Worm (Caenorhabditis elegans) whole organism, L4 larva: ENCODE data around the gene Y57A10A.14.
A peak's percentile ranks its signal among the peaks of the same experiment; 100 is the strongest.
"Not testable (repeated sequence)": the region's sequence is repeated elsewhere in the genome, so short reads cannot be mapped to it uniquely, and the experiment has no call there.

Experiments
- F10B5.3 ChIP-seq: sonication (generic microtip); optimal IDR thresholded peaks from 2 replicates; lab custom pipeline; 2016; ENCODE audit warnings: mild to moderate bottlenecking, missing genetic modification characterization, missing compliant biosample characterization
- F26F4.8 ChIP-seq: fragments of 200-800 bp; sonication (Bioruptor generic); conservative IDR thresholded peaks from 2 replicates; pipeline ENCODE4 v1.3.6; 2022; ENCODE audit warnings: missing genetic modification characterization, missing compliant biosample characterization
- F49E8.2 ChIP-seq: sonication (generic microtip); optimal IDR thresholded peaks from 2 replicates; lab custom pipeline; 2016; ENCODE audit warnings: missing compliant biosample characterization, mild to moderate bottlenecking, missing genetic modification characterization, borderline replicate concordance
- T20F7.1 ChIP-seq: fragments of 200-800 bp; sonication (Bioruptor generic); optimal IDR thresholded peaks from 2 replicates; lab custom pipeline; 2018; ENCODE audit warnings: mild to moderate bottlenecking, missing genetic modification characterization, missing compliant biosample characterization
- Y105C5A.15 ChIP-seq: fragments of 200-800 bp; sonication (Bioruptor generic); IDR thresholded peaks from 2 replicates; pipeline ENCODE4 v1.3.6; 2022; ENCODE audit warnings: missing genetic modification characterization, missing compliant biosample characterization
- ZK337.2 ChIP-seq: fragments of 200-800 bp; sonication (Bioruptor generic); IDR thresholded peaks from 2 replicates; pipeline ENCODE4 v1.3.6; 2022; ENCODE audit warnings: missing genetic modification reagents, missing genetic modification characterization, missing compliant biosample characterization
- aha-1 ChIP-seq: fragments of 150-350 bp; peaks from one replicate; lab custom pipeline; 2014; ENCODE audit warnings: missing biosample characterization, missing genetic modification characterization
- attf-4 ChIP-seq: sonication (generic microtip); optimal IDR thresholded peaks from 3 replicates; lab custom pipeline; 2017; ENCODE audit warnings: missing biosample characterization, missing genetic modification characterization
- ceh-32 ChIP-seq: sonication (generic microtip); optimal IDR thresholded peaks from 2 replicates; lab custom pipeline; 2016; ENCODE audit warnings: mild to moderate bottlenecking, missing genetic modification characterization, missing compliant biosample characterization; ENCODE audit not compliant: poor library complexity
- ceh-44 ChIP-seq: fragments of 200-800 bp; sonication (Bioruptor generic); IDR thresholded peaks from 2 replicates; pipeline ENCODE4 v1.3.6; 2022; ENCODE audit warnings: missing genetic modification reagents, missing genetic modification characterization, missing compliant biosample characterization
- ceh-62 ChIP-seq: sonication (generic microtip); optimal IDR thresholded peaks from 2 replicates; lab custom pipeline; 2017; ENCODE audit warnings: missing biosample characterization, missing genetic modification characterization
- ceh-82 ChIP-seq: sonication (generic microtip); optimal IDR thresholded peaks from 2 replicates; lab custom pipeline; 2017; ENCODE audit warnings: missing biosample characterization, missing genetic modification characterization
- daf-16 ChIP-seq, 3 experiments: sonication (generic microtip); optimal IDR thresholded peaks; 2 replicates each; lab custom pipeline; 2016 to 2017; ENCODE audit warnings: missing genetic modification characterization in 3 of 3, missing genetic modification reagents in 3 of 3, mild to moderate bottlenecking in 2 of 3, missing compliant biosample characterization in 2 of 3, missing biosample characterization in 1 of 3, moderate library complexity in 1 of 3
- daf-19 ChIP-seq: fragments of 200-800 bp; sonication (Bioruptor generic); conservative IDR thresholded peaks from 2 replicates; pipeline ENCODE4 v1.3.6; 2022; ENCODE audit warnings: missing genetic modification characterization, missing compliant biosample characterization
- daf-8 ChIP-seq: fragments of 200-800 bp; sonication (Bioruptor generic); IDR thresholded peaks from 2 replicates; pipeline ENCODE4 v1.3.6; 2022; ENCODE audit warnings: missing genetic modification characterization, missing compliant biosample characterization
- dmd-8 ChIP-seq: fragments of 200-800 bp; sonication (Bioruptor generic); IDR thresholded peaks from 2 replicates; pipeline ENCODE4 v1.3.6; 2022; ENCODE audit warnings: missing genetic modification characterization, missing compliant biosample characterization
- dpl-1 ChIP-seq: fragments of 150-350 bp; optimal IDR thresholded peaks from 2 replicates; lab custom pipeline; 2014; ENCODE audit warnings: missing biosample characterization, missing genetic modification reagents, missing genetic modification characterization
- gei-8 ChIP-seq: fragments of 200-800 bp; sonication (Bioruptor generic); optimal IDR thresholded peaks from 2 replicates; lab custom pipeline; 2018; ENCODE audit warnings: mild to moderate bottlenecking, missing genetic modification characterization, missing compliant biosample characterization
- hmg-1.1 ChIP-seq: fragments of 200-800 bp; sonication (Bioruptor generic); IDR thresholded peaks from 2 replicates; pipeline ENCODE4 v1.3.6; 2022; ENCODE audit warnings: missing genetic modification reagents, missing genetic modification characterization, missing compliant biosample characterization
- jun-1 ChIP-seq: fragments of 150-350 bp; optimal IDR thresholded peaks from 2 replicates; lab custom pipeline; 2014; ENCODE audit warnings: missing biosample characterization, missing genetic modification reagents, missing genetic modification characterization
- lin-38 ChIP-seq: fragments of 200-800 bp; sonication (Bioruptor generic); IDR thresholded peaks from 2 replicates; pipeline ENCODE4 v1.3.6; 2022; ENCODE audit warnings: missing genetic modification reagents, missing genetic modification characterization, missing compliant biosample characterization
- lsy-2 ChIP-seq, 2 experiments: fragments of 150-350 bp in 1 of 2; sonication (generic microtip) in 1 of 2; optimal IDR thresholded peaks; 2 replicates each; lab custom pipeline; 2014 to 2017; ENCODE audit warnings: missing biosample characterization in 2 of 2, missing genetic modification characterization in 2 of 2
- mxl-2 ChIP-seq: fragments of 200-800 bp; sonication (Bioruptor generic); conservative IDR thresholded peaks from 2 replicates; pipeline ENCODE4 v1.3.6; 2022; ENCODE audit warnings: missing genetic modification reagents, missing genetic modification characterization, missing compliant biosample characterization
- nhr-10 ChIP-seq: fragments of 150-350 bp; optimal IDR thresholded peaks from 2 replicates; lab custom pipeline; 2014; ENCODE audit warnings: missing biosample characterization, missing genetic modification characterization
- nhr-11 ChIP-seq: fragments of 150-350 bp; optimal IDR thresholded peaks from 2 replicates; lab custom pipeline; 2014; ENCODE audit warnings: missing biosample characterization, missing genetic modification characterization
- nhr-48 ChIP-seq: sonication (generic microtip); optimal IDR thresholded peaks from 2 replicates; lab custom pipeline; 2016; ENCODE audit warnings: mild to moderate bottlenecking, missing genetic modification characterization, missing compliant biosample characterization
- nhr-6 ChIP-seq: fragments of 150-350 bp; optimal IDR thresholded peaks from 2 replicates; lab custom pipeline; 2014; ENCODE audit warnings: missing biosample characterization, missing genetic modification characterization
- pha-4 ChIP-seq, 2 experiments: fragments of 150-350 bp in 1 of 2; fragments of 200-800 bp in 1 of 2; sonication (Bioruptor generic) in 1 of 2; IDR thresholded peaks in 1 of 2; optimal IDR thresholded peaks in 1 of 2; 2 replicates each; pipeline versions ENCODE4 v1.3.6 to Lab custom; 2014 to 2022; ENCODE audit warnings: missing genetic modification characterization in 2 of 2, missing genetic modification reagents in 2 of 2, missing biosample characterization in 1 of 2, missing compliant biosample characterization in 1 of 2
- sdz-12 ChIP-seq: fragments of 200-800 bp; sonication (Bioruptor generic); optimal IDR thresholded peaks from 2 replicates; lab custom pipeline; 2018; ENCODE audit warnings: mild to moderate bottlenecking, missing genetic modification characterization, missing compliant biosample characterization
- spr-1 ChIP-seq: sonication (generic microtip); optimal IDR thresholded peaks from 2 replicates; lab custom pipeline; 2016; ENCODE audit warnings: mild to moderate bottlenecking, missing genetic modification characterization, missing compliant biosample characterization
- unc-130 ChIP-seq: sonication (generic microtip); optimal IDR thresholded peaks from 2 replicates; lab custom pipeline; 2016; ENCODE audit warnings: missing genetic modification reagents, missing genetic modification characterization, missing compliant biosample characterization
- vab-7 ChIP-seq: fragments of 200-800 bp; sonication (Bioruptor generic); IDR thresholded peaks from 2 replicates; pipeline ENCODE4 v1.3.6; 2022; ENCODE audit warnings: missing genetic modification reagents, missing genetic modification characterization, missing compliant biosample characterization
- zip-2 ChIP-seq: fragments of 150-350 bp; optimal IDR thresholded peaks from 2 replicates; lab custom pipeline; 2014; ENCODE audit warnings: missing biosample characterization, missing genetic modification characterization

Y57A10A.14 gene

DNA sequence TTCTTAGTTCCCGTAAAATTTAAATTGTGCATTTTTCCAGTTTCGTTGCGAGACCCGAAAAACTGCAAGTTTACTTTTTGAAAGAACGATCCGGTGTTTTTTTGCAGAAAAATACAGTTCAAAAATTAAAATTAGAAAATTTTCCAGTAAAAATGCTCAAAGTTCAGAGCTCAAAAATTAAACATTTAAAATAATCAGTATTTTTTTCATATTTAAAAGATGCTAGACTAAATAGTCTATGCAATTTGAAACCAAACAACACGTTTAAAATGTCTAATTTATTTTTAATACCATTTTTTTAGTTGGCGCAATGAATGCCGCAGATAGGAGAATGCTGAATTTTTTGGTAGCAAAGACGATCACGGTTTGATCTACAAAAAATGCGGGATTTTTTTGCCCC lies 38.4 kb upstream of the Y57A10A.14 start, which contains the start of gene Y57A10A.2 (continued):
- TF ChIP-seq nhr-48 (tag; lab: Kevin White, UChicago): no peak
- no peak for TF ChIP-seq spr-1 (tag; lab: Kevin White, UChicago)

ce11 chrII:12150227-12150626 lies 35.5 kb upstream of the Y57A10A.14 start:
- TF ChIP-seq F26F4.8 (GFP tag; lab: Robert Waterston, UW) (no peak), zip-2 (tag; lab: Kevin White, UChicago) (peak; percentile 52)

DNA sequence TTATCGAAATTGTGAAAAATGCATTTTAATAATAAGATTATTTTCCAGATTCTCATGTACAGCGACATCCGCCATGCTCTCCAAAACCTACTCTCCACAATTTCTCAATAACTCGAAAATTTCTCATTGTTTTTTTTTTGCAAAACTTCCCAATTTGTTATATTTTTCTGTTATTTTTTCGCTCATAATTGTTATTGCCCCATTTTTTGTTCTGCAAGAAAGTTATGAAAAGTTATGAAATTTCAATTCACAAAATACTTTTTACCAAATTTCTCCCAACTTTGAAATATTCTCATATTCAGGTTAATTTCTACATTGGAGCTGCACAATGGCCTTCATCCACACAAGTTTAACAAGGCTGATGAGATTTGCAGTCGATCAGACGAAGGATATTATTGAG lies 34.1 kb upstream of the Y57A10A.14 start, which contains the start of gene Y57A10A.4:
TSS of gene Y57A10A.4 (plus strand) at position 301 of the 400 bp plus-strand sequence.
- TF ChIP-seq ceh-44 (GFP tag; lab: Robert Waterston, UW); F10B5.3 (tag; lab: Kevin White, UChicago); mxl-2: not testable (repeated sequence)

DNA sequence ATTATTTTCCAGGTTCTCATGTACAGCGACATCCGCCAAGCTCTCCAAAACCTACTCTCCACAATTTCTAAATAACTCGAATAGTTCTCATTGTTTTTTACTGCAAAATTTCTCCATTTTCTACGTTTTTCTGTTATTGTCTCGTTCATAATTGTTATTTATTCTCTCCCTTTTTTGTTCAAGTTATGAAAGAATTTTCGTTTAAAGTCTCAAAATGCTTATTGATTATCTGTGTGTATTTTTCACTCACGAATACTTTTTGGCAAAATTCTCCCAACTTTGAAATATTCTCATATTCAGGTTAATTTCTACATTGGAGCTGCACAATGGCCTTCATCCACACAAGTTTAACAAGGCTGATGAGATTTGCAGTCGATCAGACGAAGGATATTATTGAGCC lies 31.6 kb upstream of the Y57A10A.14 start, which contains the start of gene Y57A10A.5:
TSS of gene Y57A10A.5 (plus strand) at position 301 of the 400 bp plus-strand sequence.
- not testable (repeated sequence) for TF ChIP-seq F26F4.8 (GFP tag; lab: Robert Waterston, UW); attf-4; ZK337.2 (GFP tag; lab: Robert Waterston, UW)

DNA sequence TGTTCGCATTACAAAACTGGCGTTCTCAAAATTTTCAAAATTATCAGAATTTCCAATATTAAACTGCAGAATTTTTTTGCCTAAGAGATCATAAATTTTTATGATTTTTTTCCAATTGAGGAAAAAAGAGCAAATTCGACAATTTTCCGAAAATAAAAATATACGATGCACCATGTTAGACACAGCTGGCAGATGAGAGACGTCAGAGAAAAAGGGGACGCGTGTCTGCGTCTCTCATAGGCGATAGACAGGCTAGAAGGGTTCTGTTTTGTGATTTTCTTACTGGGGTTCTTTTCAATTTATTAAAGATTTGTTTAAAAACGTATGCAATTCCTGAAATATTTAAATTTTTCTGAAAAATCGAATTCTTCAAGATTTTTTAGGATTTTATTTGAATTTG lies 22.7 kb upstream of the Y57A10A.14 start:
- TF ChIP-seq F49E8.2: no peak
- 0 out of 2 replicates have a peak, but pooled peaks have one; percentile 33 for TF ChIP-seq hmg-1.1 (GFP tag; lab: Robert Waterston, UW)
- no peak for TF ChIP-seq daf-8 (GFP tag; lab: Robert Waterston, UW)

DNA sequence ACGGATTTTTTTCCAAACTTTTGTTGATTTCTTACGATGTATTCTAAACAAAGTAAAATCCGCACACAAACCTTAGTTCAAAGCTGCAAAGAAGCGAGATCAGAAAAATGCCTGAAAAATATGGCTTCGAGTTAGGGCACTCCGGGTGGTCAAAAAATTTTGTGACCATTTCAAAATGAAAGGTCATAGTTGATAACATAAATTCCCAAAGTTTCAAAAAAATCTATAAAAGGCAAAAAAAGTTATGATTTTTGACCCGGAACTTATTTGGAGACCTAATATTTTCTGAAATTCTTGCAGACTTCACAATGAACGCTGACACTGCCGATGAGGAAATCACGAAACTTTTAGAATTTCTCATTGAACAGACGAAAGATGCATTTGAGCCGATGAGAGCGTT lies 21.2 kb upstream of the Y57A10A.14 start, which contains the start of gene Y57A10A.8:
TSS of gene Y57A10A.8 (plus strand) at position 301 of the 400 bp plus-strand sequence.
- TF ChIP-seq nhr-10; sdz-12 (GFP tag; lab: Kevin White, UChicago); daf-8 (GFP tag; lab: Robert Waterston, UW): not testable (repeated sequence)

- TF ChIP-seq lin-38 (GFP tag; lab: Robert Waterston, UW) (no peak), gei-8 (GFP tag; lab: Kevin White, UChicago) (no peak), aha-1 (tag; lab: Kevin White, UChicago) (peak; percentile 87)
- TF ChIP-seq, all 104 proteins: peak for 1
Observed at ce11 chrII:12169487-12170128, 16.1 kb upstream of the Y57A10A.14 start.

DNA sequence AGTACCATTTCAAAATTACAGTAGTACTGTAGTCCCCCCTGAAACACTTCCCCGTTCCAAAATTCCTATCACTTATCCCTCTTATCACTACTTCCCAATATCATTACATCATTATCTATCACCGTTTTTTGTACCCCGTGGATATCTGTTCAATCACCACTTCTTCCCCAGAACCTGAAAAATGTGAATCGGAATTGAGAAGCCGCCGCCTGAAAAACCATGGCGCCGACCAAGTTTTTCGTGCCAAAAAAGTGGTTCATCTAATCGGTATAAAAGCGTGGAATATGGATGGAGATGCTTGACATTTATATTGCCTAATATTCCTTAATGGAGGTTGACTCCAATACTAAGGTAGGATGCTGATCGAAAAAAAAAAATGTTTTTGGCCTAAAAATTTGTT lies 13.5 kb upstream of the Y57A10A.14 start, which contains the start of gene rol-1:
TSS of gene rol-1 (plus strand) at position 301 of the 400 bp plus-strand sequence.
- no peak for TF ChIP-seq ZK337.2 (GFP tag; lab: Robert Waterston, UW)
- TF ChIP-seq ceh-32 (tag; lab: Kevin White, UChicago): no peak
- TF ChIP-seq aha-1 (tag; lab: Kevin White, UChicago): no peak
- TF ChIP-seq dmd-8 (GFP tag; lab: Robert Waterston, UW): no peak
- no peak for TF ChIP-seq daf-16 (GFP tag; optimal IDR thresholded peaks at IDR 0.05; lab: Kevin White, UChicago)
- TF ChIP-seq daf-16 (tag; optimal IDR thresholded peaks at IDR 0.05; lab: Kevin White, UChicago): no peak
- no peak for TF ChIP-seq unc-130 (GFP tag; lab: Kevin White, UChicago)
- no peak for TF ChIP-seq pha-4 (GFP tag; IDR thresholded peaks at IDR 0.05; lab: Robert Waterston, UW)
- TF ChIP-seq pha-4 (tag; optimal IDR thresholded peaks at IDR 0.05; lab: Kevin White, UChicago): no peak
- no peak for TF ChIP-seq ceh-82 (tag; lab: Kevin White, UChicago)
- TF ChIP-seq Y105C5A.15 (GFP tag; lab: Robert Waterston, UW): no peak
- TF ChIP-seq ceh-62 (tag; lab: Kevin White, UChicago): no peak
- no peak for TF ChIP-seq vab-7 (GFP tag; lab: Robert Waterston, UW)
- TF ChIP-seq ceh-44 (GFP tag; lab: Robert Waterston, UW): no peak
- TF ChIP-seq nhr-11 (tag; lab: Kevin White, UChicago): no peak
- no peak for TF ChIP-seq daf-19 (GFP tag; lab: Robert Waterston, UW)
- TF ChIP-seq jun-1 (tag; lab: Kevin White, UChicago): no peak
- TF ChIP-seq dpl-1 (GFP tag; lab: Kevin White, UChicago): no peak
- no peak for TF ChIP-seq T20F7.1 (GFP tag; lab: Kevin White, UChicago)
- no peak for TF ChIP-seq nhr-6 (tag; lab: Kevin White, UChicago)
- no peak for TF ChIP-seq lsy-2 (tag; optimal IDR thresholded peaks at IDR 0.05; lab: Kevin White, UChicago)
- no peak for TF ChIP-seq mxl-2
- TF ChIP-seq, all 104 proteins: peak for 0
